Worm (Caenorhabditis elegans): Measurements from ENCODE around the gene srr-1.

srr-1 gene

ce11 chrV:13004374-13004773 is 49.2 kb downstream of the srr-1 start:
- TF ChIP-seq ceh-16 (tag; optimal IDR thresholded peaks at IDR 0.05) = no peak
- no peak for TF ChIP-seq sem-4 (tag; optimal IDR thresholded peaks at IDR 0.05)
- no peak for TF ChIP-seq mab-5 (tag; optimal IDR thresholded peaks at IDR 0.05)
- TF ChIP-seq zag-1 (tag; optimal IDR thresholded peaks at IDR 0.05) = no peak
- no peak for TF ChIP-seq dmd-4 (tag; optimal IDR thresholded peaks at IDR 0.05)
- no peak for TF ChIP-seq ztf-1 (GFP tag; conservative IDR thresholded peaks at IDR 0.05)
- TF ChIP-seq nhr-6 (tag; optimal IDR thresholded peaks at IDR 0.05) = no peak

ce11 chrV:13003378-13003777 is 50.2 kb downstream of the srr-1 start:
- TF ChIP-seq elt-1 (tag; optimal IDR thresholded peaks at IDR 0.05) = no peak
- peak; percentile 74 for TF ChIP-seq sma-9 (GFP tag; optimal IDR thresholded peaks at IDR 0.05)
- TF ChIP-seq sma-9 (tag; optimal IDR thresholded peaks at IDR 0.05) = no peak
- no peak for TF ChIP-seq nhr-12 (tag; optimal IDR thresholded peaks at IDR 0.05)
- TF ChIP-seq zag-1 (tag; optimal IDR thresholded peaks at IDR 0.05) = peak; percentile 13
- peak; percentile 70 for TF ChIP-seq F13H6.1 (tag; optimal IDR thresholded peaks at IDR 0.05)
- peak; percentile 52 to 63 for TF ChIP-seq lsy-2 (tag; optimal IDR thresholded peaks at IDR 0.05)
- no peak for TF ChIP-seq mab-5 (tag; optimal IDR thresholded peaks at IDR 0.05)
- TF ChIP-seq lin-11 (tag; optimal IDR thresholded peaks at IDR 0.05) = peak; percentile 52
- no peak for TF ChIP-seq nhr-6 (tag; optimal IDR thresholded peaks at IDR 0.05)
- TF ChIP-seq snpc-4 (tag; optimal IDR thresholded peaks at IDR 0.05) = peak; percentile 6
- peak; percentile 58 for TF ChIP-seq egl-27 (tag; optimal IDR thresholded peaks at IDR 0.05)
- peak in 1 of 2 experiments; percentile 5 for TF ChIP-seq mdl-1 (tag; optimal IDR thresholded peaks at IDR 0.05)
- peak; percentile 71 for TF ChIP-seq sma-3 (GFP tag; optimal IDR thresholded peaks at IDR 0.05)
- TF ChIP-seq unc-55 (GFP tag; optimal IDR thresholded peaks at IDR 0.05) = peak; percentile 67
- TF ChIP-seq Y55F3AM.14 (GFP tag; optimal IDR thresholded peaks at IDR 0.05) = peak; percentile 1
- peak; percentile 51 for TF ChIP-seq fos-1 (tag; optimal IDR thresholded peaks at IDR 0.05)
- TF ChIP-seq nhr-129 (tag; optimal IDR thresholded peaks at IDR 0.05) = peak; percentile 93
- TF ChIP-seq ceh-16 (tag; optimal IDR thresholded peaks at IDR 0.05) = peak; percentile 44
- peak; percentile 57 for TF ChIP-seq C34F6.9 (tag; optimal IDR thresholded peaks at IDR 0.05)
- peak; percentile 56 for TF ChIP-seq gmeb-1 (tag; optimal IDR thresholded peaks at IDR 0.05)
- TF ChIP-seq crh-2 (tag; optimal IDR thresholded peaks at IDR 0.05) = peak; percentile 74
- peak; percentile 57 for TF ChIP-seq nhr-21 (tag; optimal IDR thresholded peaks at IDR 0.05)
- TF ChIP-seq ceh-82 (tag; optimal IDR thresholded peaks at IDR 0.05) = no peak
- peak; percentile 46 for TF ChIP-seq nhr-25 (tag; optimal IDR thresholded peaks at IDR 0.05)

DNA sequence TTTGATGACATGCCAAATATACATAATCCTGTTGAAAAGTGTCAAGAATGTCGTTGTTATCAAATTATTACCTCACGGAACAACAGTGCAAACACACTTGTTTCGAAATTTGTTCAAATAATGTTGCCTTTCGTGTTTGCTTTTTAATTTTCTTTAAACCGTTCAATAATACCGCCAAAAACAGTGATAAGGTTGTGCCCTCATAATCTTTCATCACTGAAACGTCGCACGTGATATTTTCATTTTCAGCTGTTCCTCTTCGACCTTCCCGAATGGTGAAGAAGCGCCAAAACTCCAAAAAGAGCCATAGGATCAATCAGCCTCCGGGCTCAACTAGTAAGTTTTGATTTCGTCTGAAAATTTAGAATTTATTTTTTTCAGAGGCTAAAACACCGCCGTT is 51.5 kb downstream of the srr-1 start, which contains the start of gene inft-2:
Gene inft-2 (plus strand): TSS at position 248 of the 400 bp plus-strand sequence.
- no peak for TF ChIP-seq lin-13 (GFP tag; optimal IDR thresholded peaks at IDR 0.05)
- peak; percentile 27 for TF ChIP-seq fos-1 (tag; optimal IDR thresholded peaks at IDR 0.05)

DNA sequence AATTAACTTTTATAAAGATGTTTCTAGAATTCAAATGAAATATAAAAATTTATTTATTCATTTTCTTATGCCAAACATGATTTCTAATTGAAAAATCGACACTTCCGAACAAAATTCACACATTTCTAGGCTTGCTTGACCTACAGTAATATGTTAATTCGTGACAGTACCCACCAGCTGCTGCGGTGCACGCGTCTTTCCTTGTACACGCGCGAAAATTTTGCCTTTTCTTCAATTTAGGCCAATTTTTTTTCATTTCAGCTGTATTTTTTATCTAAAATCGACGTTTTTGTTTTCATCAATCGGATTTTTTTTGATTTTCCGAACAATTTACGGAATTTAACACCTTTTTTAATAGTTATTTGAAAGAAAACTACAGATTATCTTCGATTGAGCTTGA is 53.5 kb downstream of the srr-1 start:
- TF ChIP-seq unc-55 (GFP tag; optimal IDR thresholded peaks at IDR 0.05) = no peak
- no peak for TF ChIP-seq nhr-237 (tag; optimal IDR thresholded peaks at IDR 0.05)
- TF ChIP-seq F13H6.1 (tag; optimal IDR thresholded peaks at IDR 0.05) = no peak
- no peak for TF ChIP-seq ceh-16 (tag; optimal IDR thresholded peaks at IDR 0.05)
- TF ChIP-seq sma-3 (GFP tag; optimal IDR thresholded peaks at IDR 0.05) = no peak
- no peak for TF ChIP-seq elt-1 (tag; optimal IDR thresholded peaks at IDR 0.05)
- no peak for TF ChIP-seq ceh-82 (tag; optimal IDR thresholded peaks at IDR 0.05)
- TF ChIP-seq Y55F3AM.14 (GFP tag; optimal IDR thresholded peaks at IDR 0.05) = no peak
- TF ChIP-seq aly-2 (tag; optimal IDR thresholded peaks at IDR 0.05) = no peak
- no peak for TF ChIP-seq nhr-77 (tag; optimal IDR thresholded peaks at IDR 0.05)
- TF ChIP-seq nhr-6 (tag; optimal IDR thresholded peaks at IDR 0.05) = no peak
- TF ChIP-seq mab-5 (tag; optimal IDR thresholded peaks at IDR 0.05) = no peak
- TF ChIP-seq snpc-4 (tag; optimal IDR thresholded peaks at IDR 0.05) = no peak
- no peak for TF ChIP-seq C34F6.9 (tag; optimal IDR thresholded peaks at IDR 0.05)
- no peak for TF ChIP-seq skn-1 (tag; optimal IDR thresholded peaks at IDR 0.05)
- TF ChIP-seq unc-39 (tag; optimal IDR thresholded peaks at IDR 0.05) = no peak
- no peak for TF ChIP-seq sma-9 (GFP tag; optimal IDR thresholded peaks at IDR 0.05)
- TF ChIP-seq sma-9 (tag; optimal IDR thresholded peaks at IDR 0.05) = no peak
- no peak for TF ChIP-seq nhr-23 (tag; optimal IDR thresholded peaks at IDR 0.05)
- TF ChIP-seq alr-1 (tag; optimal IDR thresholded peaks at IDR 0.05) = no peak
- no peak for TF ChIP-seq nhr-21 (tag; optimal IDR thresholded peaks at IDR 0.05)

Data from whole organism, L2 larva.